In the genomic region with DNA sequence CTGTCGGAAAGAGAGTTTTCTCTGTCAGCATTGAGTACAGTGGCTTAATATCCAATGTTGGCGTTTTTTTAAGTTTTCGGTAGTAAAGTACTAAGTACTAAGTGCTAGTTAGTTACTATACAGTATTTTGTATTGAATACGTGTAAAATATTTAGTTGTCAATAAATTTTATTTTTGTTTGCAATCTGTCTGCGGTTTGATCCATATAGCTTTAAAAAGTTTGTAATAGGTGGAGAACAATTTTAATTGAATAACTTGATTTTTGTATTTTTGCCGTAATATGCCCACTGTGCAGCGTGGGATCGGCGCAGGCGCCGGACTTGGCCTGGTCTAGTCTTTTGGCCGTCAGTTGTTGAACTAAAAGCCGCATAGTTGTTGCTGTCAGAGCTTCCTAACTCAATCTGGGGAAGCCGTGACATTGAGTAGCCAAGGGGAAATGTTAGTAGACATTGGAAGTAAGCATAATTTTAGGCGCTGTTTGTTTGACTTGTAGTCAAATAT, we compare ENCODE assay signal across 1 fruit fly cellular context.
TF ChIP-seq lines count a peak whose summit lies in the region.

No protein-coding gene starts in this region.

TF ChIP-seq in whole organism, embryonic, 481 proteins besides CTCF, POLR2A, EP300 and RAD21 (continued from another document and continues in another):
- TF ChIP-seq CG8478 (optimal IDR thresholded peaks at IDR 0.05; lab: Kevin White, UChicago) (no peak), Spps (tag; optimal IDR thresholded peaks at IDR 0.05; lab: Kevin White, UChicago) (no peak), Meics (GFP tag; optimal IDR thresholded peaks at IDR 0.05; lab: Kevin White, UChicago) (peak; percentile 94), CG2116 (GFP tag; optimal IDR thresholded peaks at IDR 0.05; lab: Kevin White, UChicago) (peak; percentile 60), CG18476 (GFP tag; optimal IDR thresholded peaks at IDR 0.05; lab: Kevin White, UChicago) (peak; percentile 89), CG9727 (GFP tag; optimal IDR thresholded peaks at IDR 0.05; lab: Kevin White, UChicago) (peak; percentile 91), pan (optimal IDR thresholded peaks at IDR 0.05; lab: Kevin White, UChicago) (no peak), pan (GFP tag; optimal IDR thresholded peaks at IDR 0.05 in 1 of 2, IDR thresholded peaks at IDR 0.05 in 1 of 2) (peak in 1 of 2 experiments; percentile 91), CG12071 (GFP tag; optimal IDR thresholded peaks at IDR 0.05; lab: Kevin White, UChicago) (peak; percentile 86), Lpt (GFP tag; optimal IDR thresholded peaks at IDR 0.05; lab: Kevin White, UChicago) (no peak), CG3995 (GFP tag; optimal IDR thresholded peaks at IDR 0.05; lab: Kevin White, UChicago) (peak; percentile 67), grau (tag; optimal IDR thresholded peaks at IDR 0.05; lab: Kevin White, UChicago) (peak; percentile 93), hkb (optimal IDR thresholded peaks at IDR 0.05; lab: Kevin White, UChicago) (no peak), hkb (GFP tag; IDR thresholded peaks at IDR 0.05; lab: Robert Waterston, UW) (peak; percentile 93), Doc2 (GFP tag; IDR thresholded peaks at IDR 0.05; lab: Robert Waterston, UW) (peak; percentile 64; the same call in 1 of the 2 replicates), D (optimal IDR thresholded peaks at IDR 0.05; lab: Kevin White, UChicago) (no peak), D (GFP tag; optimal IDR thresholded peaks at IDR 0.05; lab: Kevin White, UChicago) (peak; percentile 89), dm (GFP tag; optimal IDR thresholded peaks at IDR 0.05; lab: Kevin White, UChicago) (peak; percentile 79), CG14050 (GFP tag; IDR thresholded peaks at IDR 0.05; lab: Robert Waterston, UW) (peak; percentile 86), tio (GFP tag; optimal IDR thresholded peaks at IDR 0.05; lab: Kevin White, UChicago) (peak; percentile 90), CG9437 (GFP tag; optimal IDR thresholded peaks at IDR 0.05; lab: Kevin White, UChicago) (peak; percentile 92), mam (GFP tag; optimal IDR thresholded peaks at IDR 0.05; lab: Kevin White, UChicago) (peak; percentile 93), Ptx1 (GFP tag; IDR thresholded peaks at IDR 0.05; lab: Robert Waterston, UW) (peak; percentile 88), CG14014 (GFP tag; IDR thresholded peaks at IDR 0.05; lab: Robert Waterston, UW) (peak; percentile 87), ase (GFP tag; IDR thresholded peaks at IDR 0.05; lab: Robert Waterston, UW) (peak; percentile 77; the same call in 2 of the 3 replicates), CG18619 (GFP tag; optimal IDR thresholded peaks at IDR 0.05; lab: Kevin White, UChicago) (peak; percentile 91), emc (GFP tag; optimal IDR thresholded peaks at IDR 0.05; lab: Kevin White, UChicago) (peak; percentile 60), ttk (GFP tag; IDR thresholded peaks at IDR 0.05; lab: Robert Waterston, UW) (peak; percentile 85; the same call in 1 of the 2 replicates), B-H1 (GFP tag; IDR thresholded peaks at IDR 0.05; lab: Robert Waterston, UW) (peak; percentile 83), Sry-δ (GFP tag; optimal IDR thresholded peaks at IDR 0.05; lab: Kevin White, UChicago) (peak; percentile 57), Eip74EF (GFP tag; optimal IDR thresholded peaks at IDR 0.05; lab: Kevin White, UChicago) (peak in 1 of 2 experiments; percentile 96), CG2202 (tag; optimal IDR thresholded peaks at IDR 0.05; lab: Kevin White, UChicago) (peak; percentile 41), CG2678 (tag; optimal IDR thresholded peaks at IDR 0.05; lab: Kevin White, UChicago) (peak; percentile 96), CG3281 (GFP tag; optimal IDR thresholded peaks at IDR 0.05; lab: Kevin White, UChicago) (peak; percentile 96), CG10274 (GFP tag; optimal IDR thresholded peaks at IDR 0.05; lab: Kevin White, UChicago) (peak; percentile 85), CG3838 (GFP tag; optimal IDR thresholded peaks at IDR 0.05; lab: Kevin White, UChicago) (peak; percentile 48), sc (optimal IDR thresholded peaks at IDR 0.05; lab: Kevin White, UChicago) (no peak), sc (GFP tag; optimal IDR thresholded peaks at IDR 0.05; lab: Kevin White, UChicago) (peak; percentile 84), mld (GFP tag; IDR thresholded peaks at IDR 0.05; lab: Robert Waterston, UW; ENCODE audit: partially characterized antibody) (no peak), lab (GFP tag; optimal IDR thresholded peaks at IDR 0.05; lab: Kevin White, UChicago) (peak; percentile 96), tll (GFP tag; optimal IDR thresholded peaks at IDR 0.05; lab: Kevin White, UChicago) (no peak), CG14441 (GFP tag; IDR thresholded peaks at IDR 0.05; lab: Robert Waterston, UW) (peak; percentile 83), Lhr (GFP tag; optimal IDR thresholded peaks at IDR 0.05; lab: Kevin White, UChicago) (peak; percentile 58), her (GFP tag; optimal IDR thresholded peaks at IDR 0.05; lab: Kevin White, UChicago) (peak; percentile 86), CG11560 (tag; IDR thresholded peaks at IDR 0.05; lab: Robert Waterston, UW) (peak; percentile 74), sens-2 (GFP tag; IDR thresholded peaks at IDR 0.05; lab: Robert Waterston, UW) (peak; percentile 60), CG6254 (GFP tag; optimal IDR thresholded peaks at IDR 0.05; lab: Kevin White, UChicago) (peak; percentile 85), pb (GFP tag; optimal IDR thresholded peaks at IDR 0.05; lab: Kevin White, UChicago) (peak; percentile 90), dan (GFP tag; IDR thresholded peaks at IDR 0.05; lab: Robert Waterston, UW) (no peak), Oaz (GFP tag; IDR thresholded peaks at IDR 0.05; lab: Robert Waterston, UW) (peak; percentile 84), D19A (tag; optimal IDR thresholded peaks at IDR 0.05; lab: Kevin White, UChicago) (peak; percentile 90), Med (GFP tag; lab: Kevin White, UChicago) (peak; percentile 98), CG1832 (GFP tag; optimal IDR thresholded peaks at IDR 0.05; lab: Kevin White, UChicago) (no peak), ems (GFP tag; optimal IDR thresholded peaks at IDR 0.05; lab: Kevin White, UChicago) (peak; percentile 93), caup (GFP tag; optimal IDR thresholded peaks at IDR 0.05; lab: Kevin White, UChicago; ENCODE audit: severe bottlenecking) (peak; percentile 88), CG2875 (GFP tag; optimal IDR thresholded peaks at IDR 0.05; lab: Kevin White, UChicago) (peak; percentile 88), CG9797 (GFP tag; optimal IDR thresholded peaks at IDR 0.05; lab: Kevin White, UChicago) (no peak), cg (GFP tag; optimal IDR thresholded peaks at IDR 0.05; lab: Kevin White, UChicago) (no peak), CG42726 (GFP tag; IDR thresholded peaks at IDR 0.05; lab: Robert Waterston, UW; ENCODE audit: partially characterized antibody) (no peak), Sin3A (optimal IDR thresholded peaks at IDR 0.05; lab: Kevin White, UChicago) (no peak), CG4424 (GFP tag; optimal IDR thresholded peaks at IDR 0.05; lab: Kevin White, UChicago) (peak; percentile 89), sens (GFP tag; lab: Kevin White, UChicago) (peak; percentile 98), vvl (GFP tag; IDR thresholded peaks at IDR 0.05; lab: Robert Waterston, UW) (peak; percentile 92), CG18764 (GFP tag; optimal IDR thresholded peaks at IDR 0.05; lab: Kevin White, UChicago) (peak; percentile 78), ab (GFP tag; optimal IDR thresholded peaks at IDR 0.05; lab: Kevin White, UChicago) (peak; percentile 50), gfzf (GFP tag; optimal IDR thresholded peaks at IDR 0.05; lab: Kevin White, UChicago) (peak; percentile 9), ken (GFP tag; IDR thresholded peaks at IDR 0.05; lab: Robert Waterston, UW) (peak; percentile 90), so (GFP tag; IDR thresholded peaks at IDR 0.05; lab: Robert Waterston, UW) (peak; percentile 87; the same call in 1 of the 3 replicates), CG17612 (GFP tag; IDR thresholded peaks at IDR 0.05; lab: Robert Waterston, UW) (peak; percentile 63), Trl (optimal IDR thresholded peaks at IDR 0.05; lab: Kevin White, UChicago) (peak in 1 of 2 experiments; percentile 84), Trl (GFP tag; optimal IDR thresholded peaks at IDR 0.05; lab: Kevin White, UChicago) (peak; percentile 82), Drgx (GFP tag; IDR thresholded peaks at IDR 0.05; lab: Robert Waterston, UW) (peak; percentile 79), usp (GFP tag; optimal IDR thresholded peaks at IDR 0.05; lab: Kevin White, UChicago) (no peak), eyg (GFP tag; optimal IDR thresholded peaks at IDR 0.05; lab: Kevin White, UChicago) (peak; percentile 84), schlank (tag; optimal IDR thresholded peaks at IDR 0.05; lab: Kevin White, UChicago) (peak; percentile 79), danr (GFP tag; IDR thresholded peaks at IDR 0.05; lab: Robert Waterston, UW) (peak; percentile 68), CG12391 (tag; optimal IDR thresholded peaks at IDR 0.05; lab: Kevin White, UChicago) (peak; percentile 93), scrt (GFP tag; optimal IDR thresholded peaks at IDR 0.05; lab: Kevin White, UChicago) (peak; percentile 92), aop (GFP tag; IDR thresholded peaks at IDR 0.05; lab: Robert Waterston, UW) (0 out of 2 replicates have a peak, but pooled peaks have one; percentile 33), sna (GFP tag; IDR thresholded peaks at IDR 0.05; lab: Robert Waterston, UW; ENCODE audit: partially characterized antibody) (no peak), insv (GFP tag; optimal IDR thresholded peaks at IDR 0.05; lab: Kevin White, UChicago) (peak in 1 of 2 experiments; percentile 66), C15 (GFP tag; IDR thresholded peaks at IDR 0.05; lab: Robert Waterston, UW) (peak; percentile 63; the same call in 2 of the 3 replicates), zfh1 (GFP tag; IDR thresholded peaks at IDR 0.05; lab: Robert Waterston, UW) (peak; percentile 80), CG9876 (GFP tag; optimal IDR thresholded peaks at IDR 0.05; lab: Kevin White, UChicago) (peak; percentile 69), CG13894 (tag; optimal IDR thresholded peaks at IDR 0.05; lab: Kevin White, UChicago) (peak; percentile 89), wor (GFP tag; IDR thresholded peaks at IDR 0.05; lab: Robert Waterston, UW) (peak; percentile 86), lola (GFP tag; optimal IDR thresholded peaks at IDR 0.05; lab: Kevin White, UChicago) (peak in 1 of 3 experiments; percentile 65), CG5953 (GFP tag; IDR thresholded peaks at IDR 0.05; lab: Robert Waterston, UW) (peak; percentile 82), Ada2b (GFP tag; IDR thresholded peaks at IDR 0.05; lab: Robert Waterston, UW) (peak; percentile 88), CG30403 (GFP tag; optimal IDR thresholded peaks at IDR 0.05; lab: Kevin White, UChicago) (peak; percentile 94), CG11085 (GFP tag; IDR thresholded peaks at IDR 0.05; lab: Robert Waterston, UW) (peak; percentile 56; the same call in 1 of the 2 replicates), Fer2 (tag; optimal IDR thresholded peaks at IDR 0.05; lab: Kevin White, UChicago) (peak; percentile 87), Fer3 (tag; optimal IDR thresholded peaks at IDR 0.05; lab: Kevin White, UChicago) (peak; percentile 91), fru (optimal IDR thresholded peaks at IDR 0.05; lab: Kevin White, UChicago) (no peak), lilli (GFP tag; optimal IDR thresholded peaks at IDR 0.05; lab: Kevin White, UChicago) (peak; percentile 94), Dfd (GFP tag; optimal IDR thresholded peaks at IDR 0.05; lab: Kevin White, UChicago) (no peak), CG11504 (tag; optimal IDR thresholded peaks at IDR 0.05; lab: Kevin White, UChicago) (peak; percentile 96), CG16815 (GFP tag; optimal IDR thresholded peaks at IDR 0.05; lab: Kevin White, UChicago) (peak; percentile 73), CG10431 (GFP tag; optimal IDR thresholded peaks at IDR 0.05; lab: Kevin White, UChicago) (peak; percentile 71), crp (GFP tag; optimal IDR thresholded peaks at IDR 0.05; lab: Kevin White, UChicago) (peak in 1 of 2 experiments; percentile 51), CG30020 (tag; optimal IDR thresholded peaks at IDR 0.05; lab: Kevin White, UChicago) (peak; percentile 48), gro (GFP tag; optimal IDR thresholded peaks at IDR 0.05; lab: Kevin White, UChicago) (peak; percentile 91), CG2889 (GFP tag; IDR thresholded peaks at IDR 0.05; lab: Robert Waterston, UW) (0 out of 3 replicates have a peak, but pooled peaks have one; percentile 18), CG43689 (GFP tag; IDR thresholded peaks at IDR 0.05; lab: Robert Waterston, UW) (peak; percentile 57; the same call in 1 of the 2 replicates), CG10267 (tag; optimal IDR thresholded peaks at IDR 0.05; lab: Kevin White, UChicago) (peak; percentile 84), org-1 (GFP tag; optimal IDR thresholded peaks at IDR 0.05; lab: Kevin White, UChicago) (peak; percentile 93), dmrt11E (tag; optimal IDR thresholded peaks at IDR 0.05; lab: Kevin White, UChicago) (no peak), dati (GFP tag; IDR thresholded peaks at IDR 0.05; lab: Robert Waterston, UW) (peak; percentile 50; the same call in 1 of the 2 replicates), ssp (GFP tag; IDR thresholded peaks at IDR 0.05; lab: Robert Waterston, UW) (peak; percentile 74), Bgb (GFP tag; IDR thresholded peaks at IDR 0.05; lab: Robert Waterston, UW; ENCODE audit: partially characterized antibody) (peak; percentile 9; the same call in 1 of the 2 replicates), ap (GFP tag; IDR thresholded peaks at IDR 0.05; lab: Robert Waterston, UW) (peak; percentile 66; the same call in 1 of the 2 replicates), CG8359 (GFP tag; optimal IDR thresholded peaks at IDR 0.05; lab: Kevin White, UChicago; ENCODE audit: borderline replicate concordance) (peak; percentile 82), chif (GFP tag; optimal IDR thresholded peaks at IDR 0.05; lab: Kevin White, UChicago) (peak; percentile 86 to 87), Xbp1 (GFP tag; optimal IDR thresholded peaks at IDR 0.05; lab: Kevin White, UChicago) (peak; percentile 90), gem (tag; optimal IDR thresholded peaks at IDR 0.05; lab: Kevin White, UChicago) (peak; percentile 97), CG4328 (GFP tag; optimal IDR thresholded peaks at IDR 0.05; lab: Kevin White, UChicago) (peak; percentile 90), tup (GFP tag; optimal IDR thresholded peaks at IDR 0.05; lab: Kevin White, UChicago) (peak; percentile 77), cas (GFP tag; IDR thresholded peaks at IDR 0.05; lab: Robert Waterston, UW) (0 out of 2 replicates have a peak, but pooled peaks have one; percentile 23), CG4820 (GFP tag; optimal IDR thresholded peaks at IDR 0.05; lab: Kevin White, UChicago) (peak; percentile 89), corto (GFP tag; optimal IDR thresholded peaks at IDR 0.05; lab: Kevin White, UChicago) (no peak), Mes4 (GFP tag; optimal IDR thresholded peaks at IDR 0.05; lab: Kevin White, UChicago) (peak; percentile 87), Atf3 (GFP tag; optimal IDR thresholded peaks at IDR 0.05; lab: Kevin White, UChicago) (peak; percentile 69), CG5180 (GFP tag; optimal IDR thresholded peaks at IDR 0.05; lab: Kevin White, UChicago) (peak; percentile 85)
